Worm (Caenorhabditis elegans) whole organism, young adult: ENCODE data around the gene C25H3.11.

Experiments used
- B0019.2 ChIP-seq: fragments of 200-800 bp; sonication (Bioruptor generic); conservative IDR thresholded peaks from 2 replicates; pipeline ENCODE4 v1.3.6; 2022; ENCODE audit warnings: missing genetic modification reagents, missing genetic modification characterization, missing compliant biosample characterization
- B0261.1 ChIP-seq: sonication (generic microtip); optimal IDR thresholded peaks from 2 replicates; lab custom pipeline; 2016; ENCODE audit warnings: mild to moderate bottlenecking, missing genetic modification characterization, moderate library complexity, missing compliant biosample characterization
- D2030.7 ChIP-seq: fragments of 200-800 bp; sonication (Bioruptor generic); IDR thresholded peaks from 2 replicates; pipeline ENCODE4 v1.3.6; 2022; ENCODE audit warnings: missing genetic modification reagents, missing genetic modification characterization, missing compliant biosample characterization
- F23B12.7 ChIP-seq: sonication (generic microtip); optimal IDR thresholded peaks from 2 replicates; lab custom pipeline; 2017; ENCODE audit warnings: missing genetic modification characterization, mild to moderate bottlenecking, missing compliant biosample characterization, antibody characterized with exemption, moderate library complexity; ENCODE audit not compliant: insufficient read depth
- F33H1.4 ChIP-seq: fragments of 200-800 bp; sonication (Bioruptor generic); IDR thresholded peaks from 2 replicates; pipeline ENCODE4 v1.3.6; 2022; ENCODE audit warnings: missing genetic modification reagents, missing genetic modification characterization, missing compliant biosample characterization
- F55B11.4 ChIP-seq: sonication (generic microtip); optimal IDR thresholded peaks from 2 replicates; lab custom pipeline; 2016; ENCODE audit warnings: missing compliant biosample characterization, missing genetic modification characterization, borderline replicate concordance; ENCODE audit not compliant: insufficient read depth
- K11D2.4 ChIP-seq: fragments of 200-800 bp; sonication (Bioruptor generic); IDR thresholded peaks from 2 replicates; pipeline ENCODE4 v1.3.6; 2022; ENCODE audit warnings: missing genetic modification reagents, missing genetic modification characterization, missing compliant biosample characterization
- Y53F4B.3 ChIP-seq: fragments of 200-800 bp; sonication (Bioruptor generic); IDR thresholded peaks from 2 replicates; pipeline ENCODE4 v1.3.6; 2022; ENCODE audit warnings: missing genetic modification reagents, missing genetic modification characterization, missing compliant biosample characterization
- Y67H2A.10 ChIP-seq: fragments of 200-800 bp; sonication (Bioruptor generic); conservative IDR thresholded peaks from 2 replicates; pipeline ENCODE4 v1.3.6; 2022; ENCODE audit warnings: missing genetic modification reagents, missing genetic modification characterization, missing compliant biosample characterization
- Y79H2A.3 ChIP-seq: fragments of 200-800 bp; sonication (Bioruptor generic); conservative IDR thresholded peaks from 2 replicates; pipeline ENCODE4 v1.3.6; 2022; ENCODE audit warnings: missing genetic modification reagents, missing genetic modification characterization, missing compliant biosample characterization
- Y95B8A.8 ChIP-seq: fragments of 200-800 bp; sonication (Bioruptor generic); IDR thresholded peaks from 2 replicates; pipeline ENCODE4 v1.3.6; 2022; ENCODE audit warnings: missing genetic modification reagents, missing genetic modification characterization, missing compliant biosample characterization
- akir-1 ChIP-seq: fragments of 200-800 bp; sonication (Bioruptor generic); optimal IDR thresholded peaks from 2 replicates; lab custom pipeline; 2018; ENCODE audit warnings: mild to moderate bottlenecking, missing genetic modification characterization, moderate library complexity, missing compliant biosample characterization
- atf-7 ChIP-seq: sonication (generic microtip); optimal IDR thresholded peaks from 2 replicates; lab custom pipeline; 2017; ENCODE audit warnings: mild to moderate bottlenecking, missing genetic modification characterization, missing compliant biosample characterization
- athp-1 ChIP-seq: sonication (generic microtip); optimal IDR thresholded peaks from 2 replicates; lab custom pipeline; 2017; ENCODE audit warnings: mild to moderate bottlenecking, missing genetic modification characterization, missing compliant biosample characterization
- attf-3 ChIP-seq: fragments of 200-800 bp; sonication (Bioruptor generic); conservative IDR thresholded peaks from 2 replicates; pipeline ENCODE4 v1.3.6; 2022; ENCODE audit warnings: missing genetic modification reagents, missing genetic modification characterization, missing compliant biosample characterization
- ccch-3 ChIP-seq: fragments of 200-800 bp; sonication (Bioruptor generic); optimal IDR thresholded peaks from 2 replicates; lab custom pipeline; 2018; ENCODE audit warnings: mild to moderate bottlenecking, missing genetic modification characterization, missing compliant biosample characterization
- cebp-1 ChIP-seq, 2 experiments: fragments of 200-800 bp in 1 of 2; sonication (Bioruptor generic) in 1 of 2; sonication (generic microtip) in 1 of 2; IDR thresholded peaks in 1 of 2; optimal IDR thresholded peaks in 1 of 2; 2 replicates each; pipeline versions ENCODE4 v1.3.6 to Lab custom; 2017 to 2022; ENCODE audit warnings: missing compliant biosample characterization in 2 of 2, missing genetic modification characterization in 2 of 2, mild to moderate bottlenecking in 1 of 2, missing genetic modification reagents in 1 of 2, moderate library complexity in 1 of 2
- ceh-100 ChIP-seq: fragments of 200-800 bp; sonication (Bioruptor generic); IDR thresholded peaks from 2 replicates; pipeline ENCODE4 v1.3.6; 2022; ENCODE audit warnings: missing genetic modification reagents, missing genetic modification characterization, missing compliant biosample characterization
- efl-1 ChIP-seq: fragments of 150-350 bp; optimal IDR thresholded peaks from 2 replicates; lab custom pipeline; 2014; ENCODE audit warnings: missing biosample characterization, missing genetic modification reagents, missing genetic modification characterization
- egl-44 ChIP-seq: fragments of 200-800 bp; sonication (Bioruptor generic); IDR thresholded peaks from 2 replicates; pipeline ENCODE4 v1.3.6; 2022; ENCODE audit warnings: missing genetic modification reagents, missing genetic modification characterization, missing compliant biosample characterization
- egrh-3 ChIP-seq: fragments of 200-800 bp; sonication (Bioruptor generic); IDR thresholded peaks from 2 replicates; pipeline ENCODE4 v1.3.6; 2022; ENCODE audit warnings: missing genetic modification reagents, missing genetic modification characterization, missing compliant biosample characterization
- ekl-4 ChIP-seq: fragments of 200-800 bp; sonication (Bioruptor generic); IDR thresholded peaks from 2 replicates; pipeline ENCODE4 v1.3.6; 2022; ENCODE audit warnings: missing genetic modification reagents, missing genetic modification characterization, missing compliant biosample characterization
- him-1 ChIP-seq: sonication (generic microtip); optimal IDR thresholded peaks from 2 replicates; lab custom pipeline; 2016; ENCODE audit warnings: missing genotype, missing genetic modification reagents, missing genetic modification characterization, missing compliant biosample characterization
- hmg-1.2 ChIP-seq: fragments of 200-800 bp; sonication (Bioruptor generic); IDR thresholded peaks from 2 replicates; pipeline ENCODE4 v1.3.6; 2022; ENCODE audit warnings: missing genetic modification reagents, missing genetic modification characterization, missing compliant biosample characterization
- hmg-20 ChIP-seq: fragments of 200-800 bp; sonication (Bioruptor generic); IDR thresholded peaks from 2 replicates; pipeline ENCODE4 v1.3.6; 2022; ENCODE audit warnings: missing genetic modification reagents, missing genetic modification characterization, missing compliant biosample characterization
- hrde-1 ChIP-seq: sonication (generic microtip); optimal IDR thresholded peaks from 2 replicates; lab custom pipeline; 2016; ENCODE audit warnings: missing genetic modification characterization, mild to moderate bottlenecking, missing compliant biosample characterization, moderate library complexity, missing genotype, missing genetic modification reagents, borderline replicate concordance
- lag-1 ChIP-seq: fragments of 200-800 bp; sonication (Bioruptor generic); IDR thresholded peaks from 2 replicates; pipeline ENCODE4 v1.3.6; 2022; ENCODE audit warnings: missing genetic modification reagents, missing genetic modification characterization, missing compliant biosample characterization
- let-526 ChIP-seq: fragments of 200-800 bp; sonication (Bioruptor generic); IDR thresholded peaks from 2 replicates; pipeline ENCODE4 v1.3.6; 2022; ENCODE audit warnings: missing genetic modification reagents, missing genetic modification characterization, missing compliant biosample characterization
- lin-35 ChIP-seq, 3 experiments: fragments of 150-350 bp in 2 of 3; sonication (generic microtip) in 1 of 3; optimal IDR thresholded peaks; 2 replicates each; lab custom pipeline; 2014 to 2018; ENCODE audit warnings: missing biosample characterization in 3 of 3, missing genetic modification characterization in 3 of 3, missing genetic modification reagents in 3 of 3
- lin-54 ChIP-seq: fragments of 200-800 bp; sonication (Bioruptor generic); optimal IDR thresholded peaks from 2 replicates; lab custom pipeline; 2018; ENCODE audit warnings: mild to moderate bottlenecking, missing genetic modification characterization, missing compliant biosample characterization
- lir-1 ChIP-seq: fragments of 200-800 bp; sonication (Bioruptor generic); conservative IDR thresholded peaks from 2 replicates; pipeline ENCODE4 v1.3.6; 2022; ENCODE audit warnings: missing genetic modification reagents, missing genetic modification characterization, missing compliant biosample characterization
- lsy-27 ChIP-seq: sonication (generic microtip); optimal IDR thresholded peaks from 2 replicates; lab custom pipeline; 2017; ENCODE audit warnings: missing genetic modification characterization, mild to moderate bottlenecking, missing compliant biosample characterization, antibody characterized with exemption, missing genotype, borderline replicate concordance; ENCODE audit not compliant: insufficient read depth
- madf-3 ChIP-seq: fragments of 200-800 bp; sonication (Bioruptor generic); IDR thresholded peaks from 2 replicates; pipeline ENCODE4 v1.3.6; 2022; ENCODE audit warnings: missing genetic modification reagents, missing genetic modification characterization, missing compliant biosample characterization
- mxl-1 ChIP-seq: sonication (generic microtip); optimal IDR thresholded peaks from 2 replicates; lab custom pipeline; 2016; ENCODE audit warnings: missing genetic modification characterization, missing compliant biosample characterization
- nhr-90 ChIP-seq: sonication (generic microtip); optimal IDR thresholded peaks from 2 replicates; lab custom pipeline; 2016; ENCODE audit warnings: missing genotype, mild to moderate bottlenecking, missing genetic modification characterization, missing compliant biosample characterization
- rcor-1 ChIP-seq: fragments of 200-800 bp; sonication (Bioruptor generic); IDR thresholded peaks from 2 replicates; pipeline ENCODE4 v1.3.6; 2022; ENCODE audit warnings: missing genetic modification reagents, missing genetic modification characterization, missing compliant biosample characterization
- rec-8 ChIP-seq, 2 experiments: sonication (generic microtip); optimal IDR thresholded peaks; 2 replicates each; lab custom pipeline; 2016; ENCODE audit warnings: mild to moderate bottlenecking in 2 of 2, missing genetic modification characterization in 2 of 2, missing genetic modification reagents in 2 of 2, missing genotype in 2 of 2, missing biosample characterization in 1 of 2, missing compliant biosample characterization in 1 of 2, moderate library complexity in 1 of 2
- repo-1 ChIP-seq: sonication (generic microtip); optimal IDR thresholded peaks from 2 replicates; lab custom pipeline; 2017; ENCODE audit warnings: mild to moderate bottlenecking, missing genetic modification characterization, missing compliant biosample characterization
- snpc-4 ChIP-seq, 5 experiments: fragments of 150-350 bp in 1 of 5; sonication (generic microtip) in 4 of 5; optimal IDR thresholded peaks; 2 replicates each; lab custom pipeline; 2014 to 2018; ENCODE audit warnings: missing genetic modification characterization in 5 of 5, missing biosample characterization in 3 of 5, antibody characterized with exemption in 2 of 5, mild to moderate bottlenecking in 2 of 5, missing compliant biosample characterization in 2 of 5, missing genotype in 2 of 5, moderate library complexity in 2 of 5, missing genetic modification reagents in 1 of 5
- tbp1 ChIP-seq: fragments of 200-800 bp; sonication (Bioruptor generic); optimal IDR thresholded peaks from 2 replicates; lab custom pipeline; 2018; ENCODE audit warnings: mild to moderate bottlenecking, missing genetic modification characterization, missing compliant biosample characterization
- tbx-9 ChIP-seq: sonication (generic microtip); optimal IDR thresholded peaks from 2 replicates; lab custom pipeline; 2016; ENCODE audit warnings: borderline replicate concordance, missing genetic modification characterization, inconsistent platforms, missing compliant biosample characterization
- tlf-1 ChIP-seq: fragments of 200-800 bp; sonication (Bioruptor generic); optimal IDR thresholded peaks from 2 replicates; lab custom pipeline; 2018; ENCODE audit warnings: mild to moderate bottlenecking, missing genetic modification characterization, missing compliant biosample characterization
- unc-130 ChIP-seq: sonication (generic microtip); optimal IDR thresholded peaks from 2 replicates; lab custom pipeline; 2016; ENCODE audit warnings: missing genetic modification reagents, missing genetic modification characterization, missing compliant biosample characterization
- ztf-18 ChIP-seq: sonication (generic microtip); optimal IDR thresholded peaks from 2 replicates; lab custom pipeline; 2016; ENCODE audit warnings: missing genotype, mild to moderate bottlenecking, missing genetic modification characterization, missing compliant biosample characterization

Gene C25H3.11

DNA sequence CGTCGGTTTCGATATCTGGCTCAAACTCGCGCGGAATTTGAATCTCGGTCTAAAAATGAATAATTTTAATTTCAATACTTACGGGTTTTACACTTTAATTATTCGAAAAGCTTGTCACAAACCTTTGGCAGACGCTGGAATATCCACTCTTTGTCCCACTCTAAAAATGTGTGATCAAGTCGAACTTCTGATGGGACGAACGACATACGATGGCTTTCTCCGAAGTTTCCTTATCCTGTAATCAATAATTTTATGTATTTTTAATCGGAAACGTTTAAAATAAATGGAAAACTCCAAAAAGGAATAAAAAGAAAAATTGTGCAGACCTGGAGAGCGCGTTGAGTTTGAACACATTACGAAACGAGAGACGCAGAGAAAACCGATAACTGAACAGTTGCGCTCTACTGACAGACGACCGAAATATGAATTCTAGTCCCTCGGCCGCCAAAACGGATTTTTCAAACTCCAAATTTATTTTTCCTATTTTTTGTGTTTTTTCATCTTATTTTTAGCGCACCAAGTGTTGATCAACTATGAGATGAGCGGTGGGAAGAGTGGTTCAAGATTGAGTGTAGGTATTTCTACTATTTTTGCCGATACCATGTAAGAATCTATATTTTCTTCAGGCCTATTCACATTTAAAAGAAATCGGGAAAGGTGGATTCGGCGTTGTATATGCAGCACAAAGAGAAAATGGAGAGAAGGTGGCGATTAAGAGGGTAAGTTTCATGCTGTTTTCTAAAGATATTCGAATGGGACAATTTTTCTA, 39.4 kb downstream of the C25H3.11 start, which contains the start of the genes sam-4, F59E12.17 and zyg-1:
Gene sam-4, minus strand, starts transcription at position 51 of the 769 bp plus-strand sequence.
Gene F59E12.17, minus strand, starts transcription at position 235 of the 769 bp plus-strand sequence.
Gene zyg-1, plus strand, starts transcription at position 513 of the 769 bp plus-strand sequence.
- no peak for TF ChIP-seq B0261.1
- TF ChIP-seq mxl-1 (tag; lab: Kevin White, UChicago): no peak
- no peak for TF ChIP-seq nhr-90 (tag; lab: Kevin White, UChicago)
- peak; percentile 48 for TF ChIP-seq tbp1
- TF ChIP-seq F55B11.4: no peak
- TF ChIP-seq tlf-1: no peak
- 0 out of 2 replicates have a peak, but pooled peaks have one; percentile 35 for TF ChIP-seq let-526
- TF ChIP-seq hmg-1.2 (GFP tag; lab: Robert Waterston, UW): peak; percentile 82
- 0 out of 2 replicates have a peak, but pooled peaks have one; percentile 42 for TF ChIP-seq Y95B8A.8 (GFP tag; lab: Robert Waterston, UW)
- TF ChIP-seq lsy-27 (tag; lab: Kevin White, UChicago): no peak
- no peak for TF ChIP-seq hmg-20
- TF ChIP-seq lag-1: no peak
- TF ChIP-seq attf-3: peak; percentile 53
- TF ChIP-seq efl-1: peak; percentile 76
- TF ChIP-seq him-1 (tag; lab: Kevin White, UChicago): no peak
- TF ChIP-seq D2030.7 (GFP tag; lab: Robert Waterston, UW): peak; percentile 82
- peak; percentile 41; the same call in 1 of the 2 replicates for TF ChIP-seq cebp-1 (GFP tag; IDR thresholded peaks at IDR 0.05; lab: Robert Waterston, UW)
- peak; percentile 50 for TF ChIP-seq cebp-1 (tag; optimal IDR thresholded peaks at IDR 0.05; lab: Kevin White, UChicago)
- TF ChIP-seq F33H1.4 (GFP tag; lab: Robert Waterston, UW): peak; percentile 57
- no peak for TF ChIP-seq ekl-4 (GFP tag; lab: Robert Waterston, UW)
- TF ChIP-seq rcor-1 (GFP tag; lab: Robert Waterston, UW): peak; percentile 13; the same call in 1 of the 2 replicates
- peak; percentile 7 for TF ChIP-seq athp-1 (tag; lab: Kevin White, UChicago)
- peak; percentile 67 for TF ChIP-seq unc-130 (GFP tag; lab: Kevin White, UChicago)
- no peak for TF ChIP-seq snpc-4 (GFP tag; optimal IDR thresholded peaks at IDR 0.05; lab: Kevin White, UChicago)
- peak; percentile 13 to 46 (median 32) for TF ChIP-seq snpc-4 (tag; optimal IDR thresholded peaks at IDR 0.05; lab: Kevin White, UChicago)
- peak in 1 of 3 experiments; percentile 64 for TF ChIP-seq lin-35 (GFP tag; optimal IDR thresholded peaks at IDR 0.05; lab: Kevin White, UChicago)
- TF ChIP-seq F23B12.7 (tag; lab: Kevin White, UChicago): peak; percentile 83
- no peak for TF ChIP-seq rec-8 (tag; optimal IDR thresholded peaks at IDR 0.05; lab: Kevin White, UChicago)
- no peak for TF ChIP-seq akir-1
- 0 out of 2 replicates have a peak, but pooled peaks have one; percentile 8 for TF ChIP-seq lir-1 (GFP tag; lab: Robert Waterston, UW)
- peak; percentile 67; the same call in 1 of the 2 replicates for TF ChIP-seq madf-3
- TF ChIP-seq atf-7 (tag; lab: Kevin White, UChicago): no peak
- peak; percentile 39 for TF ChIP-seq ztf-18 (tag; lab: Kevin White, UChicago)
- no peak for TF ChIP-seq K11D2.4
- TF ChIP-seq B0019.2 (GFP tag; lab: Robert Waterston, UW): peak; percentile 73
- TF ChIP-seq repo-1: no peak
- no peak for TF ChIP-seq Y79H2A.3 (GFP tag; lab: Robert Waterston, UW)
- TF ChIP-seq Y67H2A.10 (GFP tag; lab: Robert Waterston, UW): no peak
- peak; percentile 22; the same call in 1 of the 2 replicates for TF ChIP-seq ceh-100 (GFP tag; lab: Robert Waterston, UW)
- TF ChIP-seq lin-54 (GFP tag; lab: Kevin White, UChicago): peak; percentile 74
- no peak for TF ChIP-seq ccch-3 (GFP tag; lab: Kevin White, UChicago)
- peak; percentile 53 for TF ChIP-seq egrh-3 (GFP tag; lab: Robert Waterston, UW)
- TF ChIP-seq Y53F4B.3: no peak
- 0 out of 2 replicates have a peak, but pooled peaks have one; percentile 23 for TF ChIP-seq egl-44 (GFP tag; lab: Robert Waterston, UW)
- TF ChIP-seq hrde-1: no peak
- TF ChIP-seq tbx-9 (tag; lab: Kevin White, UChicago): no peak
